Worm (Caenorhabditis elegans): ENCODE results near the gene spsb-2.
A peak's percentile ranks its signal among the peaks of the same experiment; 100 is the strongest.

The spsb-2 gene

ce11 chrII:15190971-15191370, 39.2 kb upstream of the spsb-2 start:
- TF ChIP-seq pha-4 (tag; optimal IDR thresholded peaks at IDR 0.05), result peak; percentile 35
- no peak for TF ChIP-seq hmg-11 (tag; optimal IDR thresholded peaks at IDR 0.05)
- peak; percentile 68 for TF ChIP-seq elt-2 (tag; optimal IDR thresholded peaks at IDR 0.05)

ce11 chrII:15193961-15194360, 36.2 kb upstream of the spsb-2 start:
- peak; percentile 69 for TF ChIP-seq pha-4 (tag; optimal IDR thresholded peaks at IDR 0.05)
- no peak for TF ChIP-seq ZK546.5 (tag; optimal IDR thresholded peaks at IDR 0.05)
- no peak for TF ChIP-seq nhr-11 (tag; optimal IDR thresholded peaks at IDR 0.05)
- TF ChIP-seq lin-39 (tag; optimal IDR thresholded peaks at IDR 0.05), result peak; percentile 37
- TF ChIP-seq jun-1 (tag; optimal IDR thresholded peaks at IDR 0.05), result peak; percentile 51
- peak; percentile 48 for TF ChIP-seq pqm-1 (tag; optimal IDR thresholded peaks at IDR 0.05)
- TF ChIP-seq elt-2 (tag; optimal IDR thresholded peaks at IDR 0.05), result peak; percentile 81
- peak; percentile 49 for TF ChIP-seq ceh-28 (tag; optimal IDR thresholded peaks at IDR 0.05)
- TF ChIP-seq nfya-1 (tag; optimal IDR thresholded peaks at IDR 0.05; ENCODE audit: insufficient read depth), result peak; percentile 34
- TF ChIP-seq snpc-4 (tag; optimal IDR thresholded peaks at IDR 0.05), result peak; percentile 21
- peak; percentile 7 for TF ChIP-seq mdl-1 (tag; optimal IDR thresholded peaks at IDR 0.05)

ce11 chrII:15195346-15195745, 34.8 kb upstream of the spsb-2 start:
- TF ChIP-seq nhr-11 (tag; optimal IDR thresholded peaks at IDR 0.05), result no peak
- peak; percentile 31 for TF ChIP-seq pha-4 (tag; optimal IDR thresholded peaks at IDR 0.05)
- TF ChIP-seq elt-2 (tag; optimal IDR thresholded peaks at IDR 0.05), result peak; percentile 9

- TF ChIP-seq elt-2 (tag; optimal IDR thresholded peaks at IDR 0.05), result no peak
- no peak for TF ChIP-seq hmg-11 (tag; optimal IDR thresholded peaks at IDR 0.05)
- TF ChIP-seq egl-5 (tag; optimal IDR thresholded peaks at IDR 0.05), result no peak
- TF ChIP-seq ceh-16 (tag; optimal IDR thresholded peaks at IDR 0.05), result no peak
- TF ChIP-seq tbx-2 (tag; optimal IDR thresholded peaks at IDR 0.05), result no peak
- no peak for TF ChIP-seq unc-62 (GFP tag; optimal IDR thresholded peaks at IDR 0.05)
- TF ChIP-seq ama-1 (optimal IDR thresholded peaks at IDR 0.05), result no peak
- TF ChIP-seq elt-1 (tag; optimal IDR thresholded peaks at IDR 0.05), result no peak
- TF ChIP-seq ceh-28 (tag; optimal IDR thresholded peaks at IDR 0.05), result no peak
- TF ChIP-seq lsy-12 (tag; optimal IDR thresholded peaks at IDR 0.05), result no peak
- no peak for TF ChIP-seq nhr-67 (tag; optimal IDR thresholded peaks at IDR 0.05)
- no peak for TF ChIP-seq mdl-1 (tag; optimal IDR thresholded peaks at IDR 0.05)
- TF ChIP-seq nhr-25 (tag; optimal IDR thresholded peaks at IDR 0.05), result no peak
- TF ChIP-seq nhr-12 (tag; optimal IDR thresholded peaks at IDR 0.05), result no peak
- TF ChIP-seq nhr-76 (tag; optimal IDR thresholded peaks at IDR 0.05), result no peak
- no peak for TF ChIP-seq nhr-77 (tag; optimal IDR thresholded peaks at IDR 0.05)
Observed at ce11 chrII:15196433-15196832, 33.7 kb upstream of the spsb-2 start, which contains the start of gene spsb-1. TSS of gene spsb-1 (plus strand) at chrII:15196733.

- TF ChIP-seq ama-1 (optimal IDR thresholded peaks at IDR 0.05), result peak; percentile 10
- no peak for TF ChIP-seq lsy-12 (tag; optimal IDR thresholded peaks at IDR 0.05)
- TF ChIP-seq elt-2 (tag; optimal IDR thresholded peaks at IDR 0.05), result peak; percentile 61
- no peak for TF ChIP-seq ceh-16 (tag; optimal IDR thresholded peaks at IDR 0.05)
- no peak for TF ChIP-seq nhr-76 (tag; optimal IDR thresholded peaks at IDR 0.05)
- no peak for TF ChIP-seq ztf-11 (tag; optimal IDR thresholded peaks at IDR 0.05)
- no peak for TF ChIP-seq ZK546.5 (tag; optimal IDR thresholded peaks at IDR 0.05)
- no peak for TF ChIP-seq ceh-28 (tag; optimal IDR thresholded peaks at IDR 0.05)
- TF ChIP-seq nhr-12 (tag; optimal IDR thresholded peaks at IDR 0.05), result no peak
- no peak for TF ChIP-seq nhr-77 (tag; optimal IDR thresholded peaks at IDR 0.05)
- peak; percentile 64 for TF ChIP-seq pqm-1 (tag; optimal IDR thresholded peaks at IDR 0.05)
- TF ChIP-seq pha-4 (tag; optimal IDR thresholded peaks at IDR 0.05), result peak; percentile 3
- no peak for TF ChIP-seq unc-39 (tag; optimal IDR thresholded peaks at IDR 0.05)
- no peak for TF ChIP-seq unc-62 (GFP tag; optimal IDR thresholded peaks at IDR 0.05)
- TF ChIP-seq nhr-67 (tag; optimal IDR thresholded peaks at IDR 0.05), result no peak
- no peak for TF ChIP-seq nhr-43 (tag; optimal IDR thresholded peaks at IDR 0.05; ENCODE audit: poor library complexity, severe bottlenecking)
- no peak for TF ChIP-seq eor-1 (tag; optimal IDR thresholded peaks at IDR 0.05)
Observed at ce11 chrII:15197500-15197899, 32.6 kb upstream of the spsb-2 start.

- TF ChIP-seq hmg-11 (tag; optimal IDR thresholded peaks at IDR 0.05) (peak; percentile 21), pha-4 (tag; optimal IDR thresholded peaks at IDR 0.05) (peak; percentile 67), snpc-4 (tag; optimal IDR thresholded peaks at IDR 0.05) (no peak), nhr-25 (tag; optimal IDR thresholded peaks at IDR 0.05) (peak; percentile 96), nfya-1 (tag; optimal IDR thresholded peaks at IDR 0.05; ENCODE audit: insufficient read depth) (peak; percentile 13), nhr-43 (tag; optimal IDR thresholded peaks at IDR 0.05; ENCODE audit: poor library complexity, severe bottlenecking) (no peak), ztf-4 (tag; optimal IDR thresholded peaks at IDR 0.05) (no peak), unc-39 (tag; optimal IDR thresholded peaks at IDR 0.05) (no peak)
Observed at ce11 chrII:15203398-15204068, 26.6 kb upstream of the spsb-2 start.

Data from whole organism, L3 larva.